Fruit fly (Drosophila melanogaster): ENCODE measurements around the gene CG34148.
A peak's percentile ranks its signal among the peaks of the same experiment; 100 is the strongest.

CG34148 gene

DNA sequence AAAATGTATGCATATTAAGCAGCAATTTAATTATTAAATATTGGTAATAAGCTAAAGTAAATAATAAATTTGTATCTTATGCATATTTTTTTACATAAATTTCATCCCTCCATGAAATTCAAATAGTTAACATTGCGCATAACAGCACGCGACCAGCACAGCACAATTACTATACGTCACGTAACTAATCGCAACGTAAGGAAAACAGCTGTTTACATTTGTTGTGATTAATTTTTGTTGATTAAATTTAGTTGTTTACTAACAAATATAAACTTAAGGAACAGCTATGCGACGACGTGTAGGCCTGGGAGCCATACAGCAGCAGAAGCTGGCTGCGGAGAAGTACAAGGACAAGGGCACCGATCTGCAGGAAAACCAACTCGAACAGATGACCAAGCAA is 13.5 kb downstream of the CG34148 start, which contains the start of gene lsn:
Gene lsn, plus strand, starts transcription at position 177 of the 400 bp plus-strand sequence.
- TF ChIP-seq Eip78C (GFP tag) (peak; percentile 53), fkh (GFP tag; optimal IDR thresholded peaks at IDR 0.05) (peak; percentile 64), Sox14 (GFP tag; optimal IDR thresholded peaks at IDR 0.05) (no peak)

- no peak for TF ChIP-seq Ets21C (GFP tag; optimal IDR thresholded peaks at IDR 0.05)
- TF ChIP-seq OdsH (GFP tag; optimal IDR thresholded peaks at IDR 0.05) = no peak
- TF ChIP-seq ss (GFP tag; optimal IDR thresholded peaks at IDR 0.05) = no peak
- no peak for TF ChIP-seq achi (GFP tag; optimal IDR thresholded peaks at IDR 0.05)
- no peak for TF ChIP-seq Hr39 (GFP tag; optimal IDR thresholded peaks at IDR 0.05)
- no peak for TF ChIP-seq lz (GFP tag; optimal IDR thresholded peaks at IDR 0.05)
- no peak for TF ChIP-seq dac (GFP tag; optimal IDR thresholded peaks at IDR 0.05)
- no peak for TF ChIP-seq Lpt (GFP tag; optimal IDR thresholded peaks at IDR 0.05)
- TF ChIP-seq CG6276 (GFP tag; optimal IDR thresholded peaks at IDR 0.05) = no peak
- TF ChIP-seq Sox14 (GFP tag; optimal IDR thresholded peaks at IDR 0.05) = no peak
- no peak for TF ChIP-seq CG9139 (GFP tag; optimal IDR thresholded peaks at IDR 0.05)
- TF ChIP-seq Eip75B (GFP tag; optimal IDR thresholded peaks at IDR 0.05) = no peak
These were observed 14.0 kb downstream of the CG34148 start for dm6 chr3R:21864484-21864883.

dm6 chr3R:21863817-21864384 is 14.6 kb downstream of the CG34148 start:
- no peak for TF ChIP-seq fkh (GFP tag; optimal IDR thresholded peaks at IDR 0.05)
- no peak for TF ChIP-seq Eip78C (GFP tag)
- no peak for TF ChIP-seq Hr38 (GFP tag; optimal IDR thresholded peaks at IDR 0.05)
- TF ChIP-seq dac (GFP tag; optimal IDR thresholded peaks at IDR 0.05) = no peak
- TF ChIP-seq CG11902 (GFP tag; optimal IDR thresholded peaks at IDR 0.05) = no peak
- TF ChIP-seq achi (GFP tag; optimal IDR thresholded peaks at IDR 0.05) = no peak
- TF ChIP-seq CG11762 (GFP tag; optimal IDR thresholded peaks at IDR 0.05; ENCODE audit: insufficient read depth) = no peak
- TF ChIP-seq CG8119 (GFP tag; IDR thresholded peaks at IDR 0.05) = 0 out of 3 replicates have a peak, but pooled peaks have one; percentile 38
- peak; percentile 15 for TF ChIP-seq CG32006 (GFP tag; optimal IDR thresholded peaks at IDR 0.05)
- TF ChIP-seq CG6276 (GFP tag; optimal IDR thresholded peaks at IDR 0.05) = no peak
- TF ChIP-seq fd85E (GFP tag; optimal IDR thresholded peaks at IDR 0.05) = no peak
- peak; percentile 53 for TF ChIP-seq svp (GFP tag)

DNA sequence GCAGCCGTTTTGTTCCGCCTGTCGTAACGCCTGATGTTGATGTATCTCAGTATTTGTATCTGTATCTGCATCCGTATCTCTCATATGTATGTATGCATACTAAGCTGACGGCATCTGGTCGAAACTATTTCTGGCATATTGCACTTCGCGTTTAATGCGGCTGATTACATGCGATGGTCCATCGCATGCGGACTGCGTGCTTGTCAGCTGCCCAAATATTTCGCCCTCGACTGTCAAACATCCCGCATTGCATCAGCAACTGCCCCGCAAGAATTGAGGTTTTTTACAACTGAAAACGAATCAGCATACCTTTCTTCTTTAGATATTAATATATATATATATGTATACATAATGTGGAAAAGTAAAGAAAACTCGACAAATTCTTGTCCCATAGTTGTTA is 15.6 kb downstream of the CG34148 start:
- TF ChIP-seq Eip78C (GFP tag) (peak; percentile 57), Eip93F (GFP tag; optimal IDR thresholded peaks at IDR 0.05) (no peak)

DNA sequence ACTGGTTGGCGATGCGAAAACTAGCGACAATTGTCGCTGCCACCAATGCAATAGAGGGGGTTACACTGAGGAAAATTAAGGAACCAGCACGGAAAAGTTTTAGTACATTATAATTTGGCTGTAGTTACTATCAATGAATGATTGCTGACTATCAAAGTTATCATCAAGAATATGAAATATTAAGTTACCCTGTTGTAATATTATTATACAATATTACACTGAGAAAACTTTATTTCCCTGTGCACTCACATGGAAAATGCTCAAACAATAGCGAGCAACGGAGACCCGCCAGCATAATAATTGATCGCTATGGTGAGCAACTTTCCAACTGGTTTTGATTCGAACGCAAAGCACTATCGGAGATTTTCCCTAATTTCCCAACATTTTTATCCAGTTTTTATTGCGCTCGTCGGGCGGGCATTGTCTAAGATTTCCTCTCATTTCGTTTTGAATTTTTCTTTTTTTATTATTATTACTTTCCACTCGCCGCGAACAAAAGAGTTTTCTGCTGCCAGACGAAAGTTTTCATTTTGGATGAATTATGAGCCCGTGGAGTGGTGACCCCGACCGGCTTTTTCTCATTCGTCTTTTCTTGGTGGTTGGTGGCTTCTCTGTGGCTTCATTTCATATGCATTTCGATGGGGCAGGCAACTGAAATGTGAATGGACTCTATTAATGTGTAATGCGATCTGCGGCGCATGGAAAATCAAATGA is 16.2 kb downstream of the CG34148 start:
- TF ChIP-seq Eip78C (GFP tag) = peak; percentile 89
- TF ChIP-seq Hr39 (GFP tag; optimal IDR thresholded peaks at IDR 0.05) = no peak
- TF ChIP-seq Eip75B (GFP tag; optimal IDR thresholded peaks at IDR 0.05) = peak; percentile 63
- peak; percentile 96 for TF ChIP-seq Hr4 (GFP tag; optimal IDR thresholded peaks at IDR 0.05)
- TF ChIP-seq fd85E (GFP tag; optimal IDR thresholded peaks at IDR 0.05) = no peak
- peak; percentile 96 for TF ChIP-seq dac (GFP tag; optimal IDR thresholded peaks at IDR 0.05)
- TF ChIP-seq Lpt (GFP tag; optimal IDR thresholded peaks at IDR 0.05) = peak; percentile 88
- TF ChIP-seq eg (GFP tag; IDR thresholded peaks at IDR 0.05) = peak; percentile 96
- peak; percentile 41 for TF ChIP-seq lz (GFP tag; optimal IDR thresholded peaks at IDR 0.05)
- peak; percentile 50 for TF ChIP-seq CG6792 (GFP tag; optimal IDR thresholded peaks at IDR 0.05)
- no peak for TF ChIP-seq CG3032 (tag; optimal IDR thresholded peaks at IDR 0.05)
- peak; percentile 3 for TF ChIP-seq Ets21C (GFP tag; optimal IDR thresholded peaks at IDR 0.05)
- no peak for TF ChIP-seq CG9139 (GFP tag; optimal IDR thresholded peaks at IDR 0.05)
- TF ChIP-seq CG11902 (GFP tag; optimal IDR thresholded peaks at IDR 0.05) = no peak
- peak; percentile 31 for TF ChIP-seq esn (GFP tag; optimal IDR thresholded peaks at IDR 0.05)
- peak; percentile 80 for TF ChIP-seq net (GFP tag; optimal IDR thresholded peaks at IDR 0.05)
- no peak for TF ChIP-seq Blimp-1 (GFP tag; optimal IDR thresholded peaks at IDR 0.05)
- peak; percentile 71 for TF ChIP-seq pdm3 (GFP tag; optimal IDR thresholded peaks at IDR 0.05)
- TF ChIP-seq vri (GFP tag; optimal IDR thresholded peaks at IDR 0.05) = no peak
- TF ChIP-seq CG10631 (GFP tag; optimal IDR thresholded peaks at IDR 0.05) = peak; percentile 54
- no peak for TF ChIP-seq fkh (GFP tag; optimal IDR thresholded peaks at IDR 0.05)
- TF ChIP-seq Ets96B (tag; optimal IDR thresholded peaks at IDR 0.05) = no peak
- TF ChIP-seq Sox14 (GFP tag; optimal IDR thresholded peaks at IDR 0.05) = peak; percentile 13
- peak; percentile 32 for TF ChIP-seq CG7368 (GFP tag; optimal IDR thresholded peaks at IDR 0.05)
- peak; percentile 69 for TF ChIP-seq achi (GFP tag; optimal IDR thresholded peaks at IDR 0.05)
- TF ChIP-seq cyc (GFP tag; optimal IDR thresholded peaks at IDR 0.05) = no peak
- peak; percentile 93 for TF ChIP-seq CG4318 (GFP tag; optimal IDR thresholded peaks at IDR 0.05)
- peak; percentile 43 for TF ChIP-seq acj6 (GFP tag; optimal IDR thresholded peaks at IDR 0.05)
- no peak for TF ChIP-seq CG10669 (GFP tag; optimal IDR thresholded peaks at IDR 0.05)
- TF ChIP-seq CG34406 (GFP tag; optimal IDR thresholded peaks at IDR 0.05) = peak; percentile 13
